Fruit fly (Drosophila melanogaster) whole organism, wandering third instar larva: ENCODE results near the gene aspr.
A peak's percentile ranks its signal among the peaks of the same experiment; 100 is the strongest.

Source experiments
- Abd-B ChIP-seq: fragments of >200 bp; optimal IDR thresholded peaks from 2 replicates; lab custom pipeline; 2017; ENCODE audit warnings: missing biosample characterization, missing genetic modification characterization
- CG32264 ChIP-seq: fragments of 200-800 bp; sonication (Bioruptor generic); optimal IDR thresholded peaks from 2 replicates; lab custom pipeline; 2016; ENCODE audit warnings: missing biosample characterization, missing genetic modification characterization
- CG9705 ChIP-seq: fragments of 200-800 bp; sonication (Bioruptor generic); optimal IDR thresholded peaks from 2 replicates; lab custom pipeline; 2018; ENCODE audit warnings: missing biosample characterization, mild to moderate bottlenecking, missing genetic modification characterization
- CrebA ChIP-seq: fragments of 200-800 bp; sonication (Bioruptor generic); optimal IDR thresholded peaks from 2 replicates; lab custom pipeline; 2016; ENCODE audit warnings: missing biosample characterization, mild to moderate bottlenecking, missing genetic modification characterization, borderline replicate concordance
- Dfd ChIP-seq: fragments of >200 bp; optimal IDR thresholded peaks from 2 replicates; lab custom pipeline; 2017; ENCODE audit warnings: missing biosample characterization, missing genetic modification characterization
- Dif ChIP-seq: fragments of 200-275, 200-300 bp; sonication (Bioruptor generic); optimal IDR thresholded peaks from 2 replicates; lab custom pipeline; 2018; ENCODE audit warnings: missing biosample characterization, missing genetic modification characterization; ENCODE audit not compliant: partially characterized antibody
- GATAd ChIP-seq: sonication (Bioruptor generic); optimal IDR thresholded peaks from 2 replicates; lab custom pipeline; 2016; ENCODE audit warnings: missing biosample characterization, missing genetic modification characterization
- HLH106 ChIP-seq: fragments of 200-800 bp; optimal IDR thresholded peaks from 3 replicates; lab custom pipeline; 2019; ENCODE audit warnings: missing biosample characterization, mild to moderate bottlenecking, missing genetic modification characterization, moderate library complexity
- Hnf4 ChIP-seq: fragments of 200-800 bp; sonication (Bioruptor generic); optimal IDR thresholded peaks from 2 replicates; lab custom pipeline; 2016; ENCODE audit warnings: missing biosample characterization, mild to moderate bottlenecking, missing genetic modification characterization
- Hr78 ChIP-seq: fragments of >200 bp; optimal IDR thresholded peaks from 2 replicates; lab custom pipeline; 2017; ENCODE audit warnings: missing biosample characterization, missing genetic modification characterization
- Hr83 ChIP-seq: fragments of 200-300 bp; sonication (Bioruptor generic); optimal IDR thresholded peaks from 2 replicates; lab custom pipeline; 2016; ENCODE audit warnings: missing biosample characterization, mild to moderate bottlenecking, missing genetic modification characterization, moderate library complexity; ENCODE audit not compliant: poor library complexity, severe bottlenecking
- Jra ChIP-seq: sonication (Bioruptor generic); optimal IDR thresholded peaks from 2 replicates; lab custom pipeline; 2016; ENCODE audit warnings: missing biosample characterization, missing genetic modification characterization
- Mio ChIP-seq: sonication (Bioruptor generic); optimal IDR thresholded peaks from 2 replicates; lab custom pipeline; 2016; ENCODE audit warnings: missing biosample characterization, missing genetic modification characterization
- Myc ChIP-seq: fragments of >200 bp; optimal IDR thresholded peaks from 2 replicates; lab custom pipeline; 2017
- N ChIP-seq: fragments of >200 bp; optimal IDR thresholded peaks from 2 replicates; lab custom pipeline; 2018; ENCODE audit warnings: missing biosample characterization, missing external identifiers, missing genetic modification characterization
- OdsH ChIP-seq: fragments of 200-800 bp; sonication (Bioruptor generic); optimal IDR thresholded peaks from 2 replicates; lab custom pipeline; 2016; ENCODE audit warnings: missing biosample characterization, mild to moderate bottlenecking, missing genetic modification characterization
- Rel ChIP-seq, 2 experiments: fragments of 200-800 bp; sonication (Bioruptor generic) in 1 of 2; optimal IDR thresholded peaks; 2 replicates in 1 of 2; 3 replicates in 1 of 2; lab custom pipeline; 2016 to 2019; ENCODE audit warnings: mild to moderate bottlenecking in 2 of 2, missing biosample characterization in 2 of 2, missing genetic modification characterization in 2 of 2, moderate library complexity in 1 of 2
- Sp1 ChIP-seq: fragments of 200-800 bp; sonication (Bioruptor generic); optimal IDR thresholded peaks from 3 replicates; lab custom pipeline; 2019; ENCODE audit warnings: missing biosample characterization, mild to moderate bottlenecking, missing genetic modification characterization, moderate library complexity
- Vsx2 ChIP-seq: fragments of 200-300, 225-300 bp; sonication (Bioruptor generic); optimal IDR thresholded peaks from 2 replicates; lab custom pipeline; 2018; ENCODE audit warnings: missing biosample characterization, missing genetic modification characterization; ENCODE audit not compliant: partially characterized antibody
- br ChIP-seq: fragments of 200-800 bp; sonication (Bioruptor generic); optimal IDR thresholded peaks from 2 replicates; lab custom pipeline; 2016; ENCODE audit warnings: missing biosample characterization, missing genetic modification characterization
- brk ChIP-seq: fragments of 200-800 bp; sonication (Bioruptor generic); optimal IDR thresholded peaks from 2 replicates; lab custom pipeline; 2016; ENCODE audit warnings: missing biosample characterization, mild to moderate bottlenecking, missing genetic modification characterization
- dl ChIP-seq, 2 experiments: fragments of 175-275, 200-275 bp in 1 of 2; fragments of 200-275 bp in 1 of 2; sonication (Bioruptor generic); optimal IDR thresholded peaks; lab custom pipeline; 2018; ENCODE audit warnings: mild to moderate bottlenecking in 2 of 2, missing biosample characterization in 2 of 2, missing genetic modification characterization in 2 of 2, moderate library complexity in 2 of 2; ENCODE audit not compliant: partially characterized antibody in 2 of 2, insufficient read depth in 1 of 2
- dmrt93B ChIP-seq: fragments of 200-800 bp; sonication (Bioruptor generic); optimal IDR thresholded peaks from 2 replicates; lab custom pipeline; 2018; ENCODE audit warnings: missing biosample characterization, mild to moderate bottlenecking, missing genetic modification characterization
- dsf ChIP-seq: sonication (Bioruptor generic); optimal IDR thresholded peaks from 2 replicates; lab custom pipeline; 2016; ENCODE audit warnings: missing biosample characterization, missing genetic modification characterization, borderline replicate concordance
- ey ChIP-seq: fragments of 200-800 bp; sonication (Bioruptor generic); optimal IDR thresholded peaks from 2 replicates; lab custom pipeline; 2016; ENCODE audit warnings: missing biosample characterization, missing genetic modification characterization
- foxo ChIP-seq, 2 experiments: fragments of 200-800 bp; sonication (Bioruptor generic); optimal IDR thresholded peaks; 2 replicates in 1 of 2; 3 replicates in 1 of 2; lab custom pipeline; 2016 to 2017; ENCODE audit warnings: missing biosample characterization in 2 of 2, missing genetic modification characterization in 2 of 2
- fru ChIP-seq: fragments of 200-800 bp; sonication (Bioruptor generic); optimal IDR thresholded peaks from 3 replicates; lab custom pipeline; 2016; ENCODE audit warnings: missing biosample characterization, mild to moderate bottlenecking, missing genetic modification characterization
- h ChIP-seq: fragments of 200-800 bp; sonication (Bioruptor generic); optimal IDR thresholded peaks from 3 replicates; lab custom pipeline; 2016; ENCODE audit warnings: missing biosample characterization, mild to moderate bottlenecking, missing genetic modification characterization
- jim ChIP-seq: fragments of 175-275, 200-325 bp; sonication (Bioruptor generic); optimal IDR thresholded peaks from 2 replicates; lab custom pipeline; 2016; ENCODE audit warnings: missing biosample characterization, mild to moderate bottlenecking, missing genetic modification characterization
- lola ChIP-seq: fragments of >200 bp; optimal IDR thresholded peaks from 2 replicates; lab custom pipeline; 2017; ENCODE audit warnings: missing biosample characterization, missing genetic modification characterization
- pan ChIP-seq: fragments of >200 bp; optimal IDR thresholded peaks from 2 replicates; lab custom pipeline; 2017
- psq ChIP-seq: fragments of 200-800 bp; sonication (Bioruptor generic); optimal IDR thresholded peaks from 3 replicates; lab custom pipeline; 2017; ENCODE audit warnings: missing biosample characterization, mild to moderate bottlenecking, missing genetic modification characterization, moderate library complexity
- rgr ChIP-seq: fragments of 200-800 bp; sonication (Bioruptor generic); optimal IDR thresholded peaks from 3 replicates; lab custom pipeline; 2016; ENCODE audit warnings: missing biosample characterization, mild to moderate bottlenecking, missing genetic modification characterization
- sage ChIP-seq: fragments of 200-800 bp; sonication (Bioruptor generic); optimal IDR thresholded peaks from 2 replicates; lab custom pipeline; 2016; ENCODE audit warnings: missing biosample characterization, mild to moderate bottlenecking, missing genetic modification characterization
- sv ChIP-seq: fragments of 200-800 bp; sonication (Bioruptor generic); optimal IDR thresholded peaks from 3 replicates; lab custom pipeline; 2016; ENCODE audit warnings: missing biosample characterization, missing genetic modification characterization
- tai ChIP-seq: sonication (Bioruptor generic); optimal IDR thresholded peaks from 2 replicates; lab custom pipeline; 2016; ENCODE audit warnings: missing biosample characterization, missing genetic modification characterization
- usp ChIP-seq: fragments of >200 bp; optimal IDR thresholded peaks from 2 replicates; lab custom pipeline; 2017; ENCODE audit warnings: missing biosample characterization, missing genetic modification characterization
- woc ChIP-seq: sonication (Bioruptor generic); optimal IDR thresholded peaks from 2 replicates; lab custom pipeline; 2016; ENCODE audit warnings: missing biosample characterization, mild to moderate bottlenecking, missing genetic modification characterization

Gene aspr

DNA sequence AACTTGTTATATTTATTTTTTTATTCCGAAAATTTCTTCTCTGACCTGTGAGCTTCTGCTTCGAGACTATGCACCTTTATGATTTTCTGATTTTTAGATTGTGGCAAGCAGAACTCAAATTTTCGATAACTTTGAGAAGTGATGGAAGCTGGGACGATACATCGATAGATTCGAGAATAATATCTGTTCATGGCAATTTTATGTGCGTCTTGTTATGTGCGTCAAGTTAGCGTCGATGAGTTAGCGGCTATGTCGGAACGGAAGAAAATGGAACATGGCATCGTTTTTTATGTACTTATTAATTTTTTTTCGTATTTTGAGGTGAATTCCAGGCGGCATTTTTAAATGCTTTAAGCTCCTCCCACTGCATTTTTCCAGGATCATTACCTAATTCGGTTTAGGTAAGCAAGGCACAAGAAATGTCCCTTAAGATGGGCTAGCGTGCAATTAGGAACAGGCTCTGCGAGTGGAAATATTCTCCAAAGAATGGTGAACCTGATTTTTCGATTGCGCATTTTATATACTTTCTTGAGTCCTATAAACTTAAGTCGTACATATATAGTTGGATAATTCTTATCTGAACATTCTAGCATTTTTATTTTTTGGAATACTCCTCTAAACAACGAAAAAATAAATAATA is 18.0 kb downstream of the aspr start, which contains the start of gene Phf7:
Gene Phf7, minus strand, starts transcription at position 58 of the 640 bp plus-strand sequence.
- TF ChIP-seq Rel (GFP tag; optimal IDR thresholded peaks at IDR 0.05; lab: Kevin White, UChicago) (no peak), Rel (tag; optimal IDR thresholded peaks at IDR 0.05; lab: Kevin White, UChicago) (peak; percentile 2), Mio (GFP tag; lab: Kevin White, UChicago) (no peak), Hnf4 (GFP tag; lab: Kevin White, UChicago) (peak; percentile 23), Hr83 (no peak), Sp1 (GFP tag; lab: Kevin White, UChicago) (no peak), woc (peak; percentile 50), CG32264 (GFP tag; lab: Kevin White, UChicago) (no peak), Dfd (GFP tag; lab: Kevin White, UChicago) (no peak), Abd-B (GFP tag; lab: Kevin White, UChicago) (no peak), pan (lab: Kevin White, UChicago) (no peak), usp (GFP tag; lab: Kevin White, UChicago) (no peak), Dif (GFP tag; lab: Kevin White, UChicago) (no peak)
- TF ChIP-seq, all 38 proteins: peak for 3

DNA sequence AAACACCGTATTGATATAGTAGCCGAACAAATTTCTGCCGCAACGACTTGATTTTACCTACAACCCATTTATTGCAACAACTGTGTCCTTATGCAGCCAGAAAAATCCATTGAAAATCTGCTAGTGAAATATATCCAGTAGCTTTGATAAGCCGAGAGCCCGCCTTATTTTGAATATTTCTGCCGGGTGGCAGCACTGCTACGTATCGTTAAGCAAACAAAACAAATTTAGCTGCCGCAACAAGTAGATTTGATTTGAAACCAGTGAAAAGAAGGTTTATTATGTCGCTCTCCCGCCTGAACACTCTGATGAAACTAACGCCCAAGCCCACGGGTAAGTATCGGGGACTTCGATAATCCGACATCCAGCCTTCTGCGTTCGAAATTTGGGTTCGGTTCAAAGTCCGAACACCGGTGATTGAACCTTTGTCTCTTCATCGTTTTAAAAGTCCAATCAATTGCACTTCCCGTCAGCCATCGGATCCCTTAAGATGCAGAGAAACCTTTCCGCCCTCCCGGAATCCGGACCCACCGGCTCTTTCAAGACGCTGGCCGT is 18.6 kb downstream of the aspr start, which contains the start of gene CG9577:
Gene CG9577, plus strand, starts transcription at position 190 of the 555 bp plus-strand sequence.
- no peak for TF ChIP-seq Myc (lab: Kevin White, UChicago)
- no peak for TF ChIP-seq h (GFP tag; lab: Kevin White, UChicago)
- no peak for TF ChIP-seq lola (GFP tag; lab: Kevin White, UChicago)
- TF ChIP-seq usp (GFP tag; lab: Kevin White, UChicago): no peak
- TF ChIP-seq Rel (GFP tag; optimal IDR thresholded peaks at IDR 0.05; lab: Kevin White, UChicago): no peak
- peak; percentile 18 for TF ChIP-seq Rel (tag; optimal IDR thresholded peaks at IDR 0.05; lab: Kevin White, UChicago)
- TF ChIP-seq fru (GFP tag; lab: Kevin White, UChicago): no peak
- TF ChIP-seq foxo (GFP tag; optimal IDR thresholded peaks at IDR 0.05; lab: Kevin White, UChicago): no peak
- no peak for TF ChIP-seq Hr83
- no peak for TF ChIP-seq Mio (GFP tag; lab: Kevin White, UChicago)
- peak; percentile 87 for TF ChIP-seq Hnf4 (GFP tag; lab: Kevin White, UChicago)
- TF ChIP-seq jim (GFP tag; lab: Kevin White, UChicago): no peak
- no peak for TF ChIP-seq OdsH (GFP tag; lab: Kevin White, UChicago)
- no peak for TF ChIP-seq rgr
- peak; percentile 83 for TF ChIP-seq GATAd (GFP tag; lab: Kevin White, UChicago)
- TF ChIP-seq sage (GFP tag; lab: Kevin White, UChicago): no peak
- TF ChIP-seq Sp1 (GFP tag; lab: Kevin White, UChicago): peak; percentile 23
- TF ChIP-seq Jra (GFP tag; lab: Kevin White, UChicago): no peak

DNA sequence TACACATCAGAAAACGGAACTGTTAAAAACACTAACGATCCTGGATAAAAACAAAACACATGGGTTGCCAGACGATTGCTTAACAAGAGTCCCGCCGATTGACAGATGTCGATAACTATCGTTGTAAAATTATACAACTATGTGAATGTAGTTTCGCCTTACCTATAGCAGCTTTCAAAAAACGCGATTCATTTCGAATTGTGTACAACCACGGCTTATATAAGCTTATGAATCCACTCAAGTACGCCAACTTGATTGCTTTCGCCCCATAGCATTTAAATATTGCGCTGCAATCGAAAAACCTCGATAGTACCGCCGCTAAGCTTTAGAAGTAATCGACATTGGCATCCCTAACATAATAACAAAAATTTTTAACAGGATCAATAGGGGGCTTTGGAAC is 22.0 kb downstream of the aspr start, which contains the start of the genes CG9581 and CG9578:
Gene CG9581, minus strand, starts transcription at position 84 of the 400 bp plus-strand sequence.
Gene CG9578, plus strand, starts transcription at position 325 of the 400 bp plus-strand sequence.
- TF ChIP-seq Hr78 (GFP tag; lab: Kevin White, UChicago) (no peak), Jra (GFP tag; lab: Kevin White, UChicago) (peak; percentile 4), rgr (no peak), tai (GFP tag; lab: Kevin White, UChicago) (no peak), Vsx2 (no peak), HLH106 (tag; lab: Kevin White, UChicago) (peak; percentile 55), N (GFP tag; lab: Kevin White, UChicago) (no peak), dl (GFP tag; optimal IDR thresholded peaks at IDR 0.05; lab: Kevin White, UChicago; ENCODE audit: insufficient read depth in 1 of 2, partially characterized antibody in 2 of 2) (no peak), brk (GFP tag; lab: Kevin White, UChicago) (no peak), foxo (GFP tag; optimal IDR thresholded peaks at IDR 0.05; lab: Kevin White, UChicago) (no peak), CG9705 (GFP tag; lab: Kevin White, UChicago) (peak; percentile 26), jim (GFP tag; lab: Kevin White, UChicago) (no peak), woc (peak; percentile 16), Hr83 (no peak), Myc (lab: Kevin White, UChicago) (no peak), sage (GFP tag; lab: Kevin White, UChicago) (no peak), Abd-B (GFP tag; lab: Kevin White, UChicago) (no peak), dmrt93B (GFP tag; lab: Kevin White, UChicago) (no peak), Rel (GFP tag; optimal IDR thresholded peaks at IDR 0.05; lab: Kevin White, UChicago) (no peak), Rel (tag; optimal IDR thresholded peaks at IDR 0.05; lab: Kevin White, UChicago) (peak; percentile 13), usp (GFP tag; lab: Kevin White, UChicago) (no peak), OdsH (GFP tag; lab: Kevin White, UChicago) (no peak), lola (GFP tag; lab: Kevin White, UChicago) (no peak), Dif (GFP tag; lab: Kevin White, UChicago) (no peak), pan (lab: Kevin White, UChicago) (no peak), ey (GFP tag; lab: Kevin White, UChicago) (no peak), br (GFP tag; lab: Kevin White, UChicago) (no peak), h (GFP tag; lab: Kevin White, UChicago) (peak; percentile 21), psq (GFP tag; lab: Kevin White, UChicago) (no peak), Dfd (GFP tag; lab: Kevin White, UChicago) (no peak), Mio (GFP tag; lab: Kevin White, UChicago) (no peak), Hnf4 (GFP tag; lab: Kevin White, UChicago) (peak; percentile 45), CrebA (no peak), fru (GFP tag; lab: Kevin White, UChicago) (no peak), GATAd (GFP tag; lab: Kevin White, UChicago) (no peak), dsf (GFP tag; lab: Kevin White, UChicago) (no peak), Sp1 (GFP tag; lab: Kevin White, UChicago) (no peak), sv (GFP tag; lab: Kevin White, UChicago) (no peak), CG32264 (GFP tag; lab: Kevin White, UChicago) (no peak)
